Fruit fly (Drosophila melanogaster) whole organism, prepupa: Measurements from ENCODE around the gene Ir31a.

Experiments used
- CG11294 ChIP-seq: fragments of 200-800 bp; sonication (Bioruptor generic); IDR thresholded peaks from 2 replicates; pipeline ENCODE4 v1.3.6; 2022; ENCODE audit warnings: missing biosample characterization, missing genetic modification characterization
- CG11902 ChIP-seq: fragments of 200-800 bp; sonication (Bioruptor generic); optimal IDR thresholded peaks from 3 replicates; lab custom pipeline; 2016; ENCODE audit warnings: missing biosample characterization, missing genetic modification characterization
- CG15336 ChIP-seq: fragments of 200-800 bp; sonication (Bioruptor generic); IDR thresholded peaks from 2 replicates; pipeline ENCODE4 v1.3.6; 2022; ENCODE audit warnings: missing biosample characterization, missing genetic modification characterization
- CG1621 ChIP-seq: fragments of 200-800 bp; sonication (Bioruptor generic); optimal IDR thresholded peaks from 3 replicates; lab custom pipeline; 2018; ENCODE audit warnings: missing biosample characterization, mild to moderate bottlenecking, missing genetic modification characterization
- CG16779 ChIP-seq: fragments of 200-800 bp; sonication (Bioruptor generic); optimal IDR thresholded peaks from 3 replicates; lab custom pipeline; 2017; ENCODE audit warnings: missing biosample characterization, mild to moderate bottlenecking, missing genetic modification characterization
- CG3032 ChIP-seq: fragments of 200-800 bp; optimal IDR thresholded peaks from 2 replicates; lab custom pipeline; 2019; ENCODE audit warnings: missing biosample characterization, mild to moderate bottlenecking, missing genetic modification characterization, moderate library complexity
- CG31627 ChIP-seq: fragments of 200-800 bp; sonication (Bioruptor generic); optimal IDR thresholded peaks from 3 replicates; lab custom pipeline; 2016; ENCODE audit warnings: missing biosample characterization, missing genetic modification characterization
- CG32006 ChIP-seq: fragments of 200-800 bp; sonication (Bioruptor generic); optimal IDR thresholded peaks from 3 replicates; lab custom pipeline; 2017; ENCODE audit warnings: missing biosample characterization, mild to moderate bottlenecking, missing genetic modification characterization
- CG4318 ChIP-seq: fragments of 200-800 bp; sonication (Bioruptor generic); optimal IDR thresholded peaks from 3 replicates; lab custom pipeline; 2017; ENCODE audit warnings: missing biosample characterization, mild to moderate bottlenecking, missing genetic modification characterization
- CG6163 ChIP-seq: fragments of 200-800 bp; sonication (Bioruptor generic); IDR thresholded peaks from 3 replicates; pipeline ENCODE4 v1.3.6; 2022; ENCODE audit warnings: missing biosample characterization, missing genetic modification characterization
- CG6276 ChIP-seq: fragments of 200-800 bp; sonication (Bioruptor generic); optimal IDR thresholded peaks from 2 replicates; lab custom pipeline; 2017; ENCODE audit warnings: missing biosample characterization, mild to moderate bottlenecking, missing genetic modification characterization
- CG6792 ChIP-seq: fragments of 200-800 bp; sonication (Bioruptor generic); optimal IDR thresholded peaks from 3 replicates; lab custom pipeline; 2016; ENCODE audit warnings: missing biosample characterization, missing genetic modification characterization
- CG6808 ChIP-seq: fragments of 200-800 bp; sonication (Bioruptor generic); optimal IDR thresholded peaks from 3 replicates; lab custom pipeline; 2017; ENCODE audit warnings: missing biosample characterization, missing genetic modification characterization, mild to moderate bottlenecking, moderate library complexity, missing genetic modification reagents
- CG6854 ChIP-seq: fragments of 200-800 bp; sonication (Bioruptor generic); optimal IDR thresholded peaks from 2 replicates; lab custom pipeline; 2017; ENCODE audit warnings: missing biosample characterization, mild to moderate bottlenecking, missing genetic modification characterization
- CG7368 ChIP-seq: fragments of 200-800 bp; sonication (Bioruptor generic); optimal IDR thresholded peaks from 3 replicates; lab custom pipeline; 2016; ENCODE audit warnings: missing biosample characterization, missing genetic modification characterization
- CG8119 ChIP-seq: fragments of 200-800 bp; sonication (Bioruptor generic); IDR thresholded peaks from 3 replicates; pipeline ENCODE4 v1.3.6; 2022; ENCODE audit warnings: missing biosample characterization, missing genetic modification characterization
- CG8319 ChIP-seq: fragments of 200-800 bp; sonication (Bioruptor generic); optimal IDR thresholded peaks from 3 replicates; lab custom pipeline; 2016; ENCODE audit warnings: missing biosample characterization, missing genetic modification characterization
- CG8632 ChIP-seq: fragments of 200-800 bp; sonication (Bioruptor generic); optimal IDR thresholded peaks from 3 replicates; lab custom pipeline; 2016; ENCODE audit warnings: missing biosample characterization, missing genetic modification characterization
- Eip78C ChIP-seq: fragments of 200-800 bp; sonication (Bioruptor generic); peaks from one replicate; lab custom pipeline; 2016; ENCODE audit warnings: missing biosample characterization, missing genetic modification characterization
- Ets21C ChIP-seq: fragments of 200-800 bp; sonication (Bioruptor generic); optimal IDR thresholded peaks from 3 replicates; lab custom pipeline; 2016; ENCODE audit warnings: missing biosample characterization, missing genetic modification characterization
- Ets96B ChIP-seq: fragments of 200-800 bp; optimal IDR thresholded peaks from 2 replicates; lab custom pipeline; 2019; ENCODE audit warnings: missing biosample characterization, mild to moderate bottlenecking, missing genetic modification characterization, moderate library complexity
- Hr38 ChIP-seq: sonication (Bioruptor generic); optimal IDR thresholded peaks from 2 replicates; lab custom pipeline; 2016; ENCODE audit warnings: missing biosample characterization, missing genetic modification characterization
- Hr39 ChIP-seq: fragments of 200-800 bp; sonication (Bioruptor generic); optimal IDR thresholded peaks from 2 replicates; lab custom pipeline; 2016; ENCODE audit warnings: missing biosample characterization, missing genetic modification characterization
- Hr4 ChIP-seq: fragments of 200-800 bp; sonication (Bioruptor generic); optimal IDR thresholded peaks from 3 replicates; lab custom pipeline; 2016; ENCODE audit warnings: missing biosample characterization, missing genetic modification characterization
- Lpt ChIP-seq: fragments of 200-800 bp; sonication (Bioruptor generic); optimal IDR thresholded peaks from 3 replicates; lab custom pipeline; 2016; ENCODE audit warnings: missing biosample characterization, missing genetic modification characterization
- Met ChIP-seq: fragments of 200-800 bp; sonication (Bioruptor generic); optimal IDR thresholded peaks from 3 replicates; lab custom pipeline; 2016; ENCODE audit warnings: missing biosample characterization, missing genetic modification characterization
- Smox ChIP-seq: fragments of 200-800 bp; sonication (Bioruptor generic); optimal IDR thresholded peaks from 3 replicates; lab custom pipeline; 2016; ENCODE audit warnings: missing biosample characterization, missing genetic modification characterization
- Sox102F ChIP-seq: fragments of 200-800 bp; sonication (Bioruptor generic); optimal IDR thresholded peaks from 2 replicates; lab custom pipeline; 2016; ENCODE audit warnings: missing biosample characterization, mild to moderate bottlenecking, missing genetic modification characterization
- Sox15 ChIP-seq: fragments of 200-800 bp; sonication (Bioruptor generic); optimal IDR thresholded peaks from 3 replicates; lab custom pipeline; 2016; ENCODE audit warnings: missing biosample characterization, missing genetic modification characterization
- achi ChIP-seq: fragments of 200-800 bp; sonication (Bioruptor generic); optimal IDR thresholded peaks from 3 replicates; lab custom pipeline; 2016; ENCODE audit warnings: missing biosample characterization, missing genetic modification characterization
- acj6 ChIP-seq: fragments of 200-800 bp; sonication (Bioruptor generic); optimal IDR thresholded peaks from 3 replicates; lab custom pipeline; 2016; ENCODE audit warnings: missing biosample characterization, missing genetic modification characterization
- cyc ChIP-seq: fragments of 200-800 bp; sonication (Bioruptor generic); optimal IDR thresholded peaks from 3 replicates; lab custom pipeline; 2016; ENCODE audit warnings: missing biosample characterization, missing genetic modification characterization
- dsx ChIP-seq: fragments of 200-800 bp; optimal IDR thresholded peaks from 3 replicates; lab custom pipeline; 2019; ENCODE audit warnings: missing biosample characterization, mild to moderate bottlenecking, missing genetic modification characterization, moderate library complexity; ENCODE audit not compliant: poor library complexity, severe bottlenecking
- eg ChIP-seq: fragments of 200-800 bp; sonication (Bioruptor generic); IDR thresholded peaks from 3 replicates; pipeline ENCODE4 v1.3.6; 2022; ENCODE audit warnings: missing biosample characterization, missing genetic modification characterization
- esn ChIP-seq: fragments of 200-800 bp; sonication (Bioruptor generic); optimal IDR thresholded peaks from 2 replicates; lab custom pipeline; 2016; ENCODE audit warnings: missing biosample characterization, mild to moderate bottlenecking, missing genetic modification characterization, moderate library complexity
- fd59A ChIP-seq: fragments of 200-800 bp; sonication (Bioruptor generic); optimal IDR thresholded peaks from 2 replicates; lab custom pipeline; 2017; ENCODE audit warnings: missing biosample characterization, mild to moderate bottlenecking, missing genetic modification characterization, missing genetic modification reagents
- fkh ChIP-seq: fragments of 200-800 bp; sonication (Bioruptor generic); optimal IDR thresholded peaks from 3 replicates; lab custom pipeline; 2017; ENCODE audit warnings: missing biosample characterization, mild to moderate bottlenecking, missing genetic modification characterization, moderate library complexity
- net ChIP-seq: fragments of 200-800 bp; sonication (Bioruptor generic); optimal IDR thresholded peaks from 3 replicates; lab custom pipeline; 2016; ENCODE audit warnings: missing biosample characterization, missing genetic modification characterization
- pdm3 ChIP-seq: fragments of 200-800 bp; sonication (Bioruptor generic); optimal IDR thresholded peaks from 3 replicates; lab custom pipeline; 2016; ENCODE audit warnings: missing biosample characterization, missing genetic modification characterization
- spab ChIP-seq: fragments of 200-800 bp; sonication (Bioruptor generic); optimal IDR thresholded peaks from 2 replicates; lab custom pipeline; 2017; ENCODE audit warnings: missing biosample characterization, mild to moderate bottlenecking, missing genetic modification characterization, missing genetic modification reagents
- ss ChIP-seq, 2 experiments: fragments of 200-800 bp; sonication (Bioruptor generic); optimal IDR thresholded peaks; 2 replicates in 1 of 2; 3 replicates in 1 of 2; lab custom pipeline; 2017 to 2018; ENCODE audit warnings: mild to moderate bottlenecking in 2 of 2, missing biosample characterization in 2 of 2, missing genetic modification characterization in 2 of 2, moderate library complexity in 1 of 2
- svp ChIP-seq: fragments of 200-800 bp; sonication (Bioruptor generic); peaks from one replicate; lab custom pipeline; 2016; ENCODE audit warnings: missing biosample characterization, missing genetic modification characterization

Ir31a gene

DNA sequence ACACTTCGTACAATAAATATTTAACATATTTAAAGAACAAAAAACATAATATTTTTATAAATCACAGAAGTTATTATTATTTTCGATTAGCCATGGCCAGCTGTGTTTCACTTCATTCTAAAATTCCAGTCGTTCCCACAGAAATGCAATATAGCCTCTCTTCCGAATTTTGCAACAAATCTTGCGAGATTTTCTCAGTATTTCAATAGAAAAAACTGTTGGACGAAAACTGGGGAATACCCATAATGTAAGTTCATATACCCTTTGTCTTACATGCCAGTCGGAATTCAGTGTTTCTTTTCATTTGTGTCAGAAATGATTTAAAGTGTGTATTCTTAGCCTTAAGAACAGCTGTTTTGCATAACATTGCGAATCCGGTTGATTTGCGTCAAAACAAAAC, 48.9 kb upstream of the Ir31a start, which contains the start of the genes CtsL4 and ClpP (continued):
- no peak for TF ChIP-seq net
- no peak for TF ChIP-seq CG6276
- TF ChIP-seq CG4318 (GFP tag; lab: Kevin White, UChicago) = no peak
- TF ChIP-seq Sox15 = no peak
- TF ChIP-seq ss (GFP tag; optimal IDR thresholded peaks at IDR 0.05; lab: Kevin White, UChicago) = no peak
- no peak for TF ChIP-seq Smox (GFP tag; lab: Kevin White, UChicago)
- peak; percentile 50 for TF ChIP-seq CG31627 (GFP tag; lab: Kevin White, UChicago)
- peak; percentile 61 for TF ChIP-seq CG1621 (tag; lab: Kevin White, UChicago)
- no peak for TF ChIP-seq eg (GFP tag; lab: Robert Waterston, UW)

DNA sequence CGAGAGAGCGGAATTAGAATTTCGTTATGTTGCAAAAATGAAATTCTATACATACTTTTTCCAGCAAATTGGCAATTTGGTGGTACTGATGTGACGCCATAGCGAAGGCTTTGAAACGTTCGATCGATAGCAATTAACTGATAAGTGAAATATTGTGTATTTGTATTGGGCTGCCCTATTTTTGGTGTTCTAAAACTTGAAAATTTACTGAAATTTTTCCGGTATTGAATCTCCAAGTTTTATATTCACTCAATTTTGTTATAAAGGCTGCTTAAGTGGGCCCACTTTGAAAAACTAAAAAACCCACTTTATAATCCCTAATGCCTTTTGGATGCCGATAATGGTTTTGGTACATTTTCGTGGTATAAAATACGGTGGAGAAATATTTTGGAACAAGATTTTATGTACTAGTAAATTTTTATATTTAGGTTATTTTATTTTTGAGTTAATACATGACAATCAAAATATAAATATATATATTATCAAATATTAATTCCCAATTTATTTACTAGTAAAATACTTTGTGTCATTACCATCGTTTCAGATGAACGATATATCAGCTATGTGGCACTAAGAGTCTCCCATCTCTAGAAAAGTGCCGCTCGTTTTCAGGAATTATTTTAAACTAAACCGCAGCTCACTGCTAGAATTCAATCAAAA, 42.8 kb upstream of the Ir31a start, which contains the start of the genes Cand1 and pim:
Cand1 (minus strand) TSS at position 300 of the 660 bp plus-strand sequence.
pim (plus strand) TSS at position 582 of the 660 bp plus-strand sequence.
- TF ChIP-seq CG7368 = no peak
- peak; percentile 16 for TF ChIP-seq CG3032 (tag; lab: Kevin White, UChicago)
- no peak for TF ChIP-seq CG31627 (GFP tag; lab: Kevin White, UChicago)
- TF ChIP-seq, all 60 proteins: peak for 1

DNA sequence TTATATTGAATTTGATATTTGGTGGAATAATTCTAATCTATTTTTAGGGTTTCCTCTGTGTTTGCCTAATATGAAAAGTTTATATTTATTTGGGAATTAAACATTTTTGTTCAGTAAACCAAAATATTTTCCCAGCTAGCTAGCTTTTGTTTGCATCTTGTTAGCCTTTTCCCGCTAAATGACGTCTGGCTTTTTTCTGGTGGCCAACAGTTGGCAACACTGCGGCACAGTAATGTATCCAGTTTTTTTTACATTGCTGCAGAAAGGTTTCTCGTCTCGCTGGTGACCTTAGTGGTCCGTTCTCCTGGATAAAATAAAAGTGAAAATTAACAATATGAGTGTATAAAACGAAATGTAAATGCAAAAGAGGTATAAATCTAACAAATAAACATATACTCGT, 41.1 kb upstream of the Ir31a start, which contains the start of gene lft:
lft (plus strand) TSS at position 243 of the 400 bp plus-strand sequence.
- TF ChIP-seq CG8119 (GFP tag; lab: Robert Waterston, UW) (no peak), fkh (GFP tag; lab: Kevin White, UChicago) (no peak), Hr39 (GFP tag; lab: Kevin White, UChicago) (no peak), Hr38 (GFP tag; lab: Kevin White, UChicago) (no peak), CG6808 (GFP tag; lab: Kevin White, UChicago) (no peak), dsx (GFP tag; lab: Kevin White, UChicago) (peak; percentile 51), ss (GFP tag; optimal IDR thresholded peaks at IDR 0.05; lab: Kevin White, UChicago) (peak in 1 of 2 experiments; percentile 32), CG16779 (no peak), CG8319 (GFP tag; lab: Kevin White, UChicago) (peak; percentile 53), cyc (GFP tag; lab: Kevin White, UChicago) (no peak), Eip78C (peak; percentile 42)

DNA sequence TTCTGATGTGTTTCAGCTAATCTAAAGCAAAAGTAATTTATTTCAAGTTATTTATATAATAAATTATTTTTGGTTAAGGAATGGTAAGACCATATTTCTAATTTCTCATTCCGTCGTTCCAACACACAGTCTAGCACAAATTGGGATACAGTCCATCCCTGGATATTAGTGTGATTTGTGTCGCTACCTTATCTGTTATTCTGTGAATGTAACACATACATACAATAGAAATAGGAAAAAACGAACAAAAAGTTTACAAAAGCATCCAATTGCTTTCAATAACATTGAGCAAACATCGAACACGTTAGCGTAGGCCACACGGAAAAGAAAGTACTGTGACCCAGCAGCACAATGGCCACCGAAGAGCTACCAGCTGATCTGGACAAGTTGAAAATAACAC, 38.8 kb upstream of the Ir31a start, which contains the start of gene CG5056:
CG5056 (plus strand) TSS at position 168 of the 400 bp plus-strand sequence.
- TF ChIP-seq Hr38 (GFP tag; lab: Kevin White, UChicago) (no peak), CG6854 (GFP tag; lab: Kevin White, UChicago) (no peak), Sox102F (GFP tag; lab: Kevin White, UChicago) (no peak), Ets21C (GFP tag; lab: Kevin White, UChicago) (no peak), esn (GFP tag; lab: Kevin White, UChicago) (no peak), CG11294 (no peak), spab (GFP tag; lab: Kevin White, UChicago) (no peak), CG6276 (no peak), Lpt (GFP tag; lab: Kevin White, UChicago) (no peak), Met (no peak), CG15336 (no peak), CG6163 (GFP tag; lab: Robert Waterston, UW) (no peak; the same call in 2 of the 3 replicates), fkh (GFP tag; lab: Kevin White, UChicago) (no peak), CG11902 (GFP tag; lab: Kevin White, UChicago) (no peak), Hr4 (GFP tag; lab: Kevin White, UChicago) (no peak), CG16779 (no peak), eg (GFP tag; lab: Robert Waterston, UW) (no peak), CG8632 (GFP tag; lab: Kevin White, UChicago) (no peak), cyc (GFP tag; lab: Kevin White, UChicago) (peak; percentile 1), CG8119 (GFP tag; lab: Robert Waterston, UW) (peak; percentile 55), svp (GFP tag; lab: Kevin White, UChicago) (no peak), CG3032 (tag; lab: Kevin White, UChicago) (peak; percentile 47), achi (no peak), Ets96B (tag; lab: Kevin White, UChicago) (peak; percentile 6), CG6792 (GFP tag; lab: Kevin White, UChicago) (no peak), pdm3 (no peak), CG32006 (no peak), acj6 (GFP tag; lab: Kevin White, UChicago) (no peak), fd59A (GFP tag; lab: Kevin White, UChicago) (no peak), CG7368 (no peak), Eip78C (peak; percentile 63)
